Fruit fly (Drosophila melanogaster): ENCODE measurements around the gene CG11370.

DNA sequence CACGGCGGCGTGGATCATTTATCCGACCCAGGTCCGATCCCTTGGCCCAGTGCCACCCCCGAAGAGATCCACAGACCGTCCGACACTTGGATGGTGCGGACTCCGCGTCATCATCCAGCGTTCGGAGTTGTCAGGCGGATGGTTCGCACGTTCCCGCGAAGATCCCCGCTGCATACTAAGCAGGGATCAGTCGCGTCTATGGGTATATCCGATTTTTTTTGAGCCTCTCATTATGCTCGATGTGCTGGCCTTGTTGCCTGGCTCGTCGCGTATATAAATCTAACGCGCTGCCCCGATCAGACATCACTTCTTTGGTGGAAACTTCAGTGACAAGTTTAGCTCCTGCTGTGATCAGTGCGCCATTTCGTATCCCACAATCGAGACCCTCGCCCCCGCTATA lies at the start of gene CG11370:
- no peak for TF ChIP-seq usp (GFP tag; optimal IDR thresholded peaks at IDR 0.05)
- TF ChIP-seq Dll (optimal IDR thresholded peaks at IDR 0.05), result no peak
- TF ChIP-seq EcR (GFP tag; optimal IDR thresholded peaks at IDR 0.05), result no peak
- TF ChIP-seq pan (optimal IDR thresholded peaks at IDR 0.05), result no peak
- no peak for TF ChIP-seq CG8478 (optimal IDR thresholded peaks at IDR 0.05)
- no peak for TF ChIP-seq psq (optimal IDR thresholded peaks at IDR 0.05)

Measured in whole organism.